Fruit fly (Drosophila melanogaster): Measurements from ENCODE around the gene cv.
A peak's percentile ranks its signal among the peaks of the same experiment; 100 is the strongest.

The cv gene

DNA sequence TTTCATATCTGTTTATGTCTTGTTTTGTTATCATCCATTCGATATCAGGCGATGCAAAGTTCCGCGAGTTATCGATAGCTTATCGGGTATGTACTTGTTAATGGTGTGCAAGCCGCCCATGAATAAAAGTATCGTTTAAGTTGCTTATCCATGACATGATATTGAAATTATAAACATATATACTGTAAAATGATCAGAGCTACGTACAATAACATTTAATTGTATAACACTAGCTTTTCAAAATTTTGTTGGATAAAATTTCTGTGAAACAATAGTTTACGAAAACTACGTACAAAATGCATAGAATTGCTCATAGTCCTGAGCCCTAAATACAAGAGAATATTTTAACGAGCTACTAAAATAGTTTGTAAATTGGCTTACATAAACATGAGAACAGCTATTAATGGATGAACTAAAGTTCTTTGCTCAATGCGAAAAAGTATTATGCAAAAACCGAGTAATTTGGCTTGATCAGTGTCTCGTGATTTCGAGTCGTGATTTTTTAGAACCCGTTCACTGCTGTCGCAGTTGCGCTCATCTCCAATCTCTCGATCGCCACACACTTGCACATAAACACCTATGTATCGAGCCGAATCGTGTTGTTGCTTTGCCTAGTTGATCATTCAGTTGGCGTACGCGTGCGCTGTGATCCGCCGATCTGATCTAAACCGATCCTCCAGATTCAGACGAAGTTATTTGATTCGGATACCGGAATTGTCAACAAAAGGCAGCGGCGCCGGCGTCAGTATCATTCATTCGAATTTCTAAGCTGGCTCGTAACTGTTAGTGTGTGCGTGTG lies at the start of gene cv, which contains the start of gene PGAP1:
TSS of gene cv (plus strand) at position 586 of the 799 bp plus-strand sequence.
TSS of gene PGAP1 (minus strand) at position 57 of the 799 bp plus-strand sequence.
- TF ChIP-seq CG2712 (tag; optimal IDR thresholded peaks at IDR 0.05): peak; percentile 47
- peak; percentile 81 for TF ChIP-seq CG15479 (GFP tag; optimal IDR thresholded peaks at IDR 0.05)
- TF ChIP-seq nerfin-2 (GFP tag; IDR thresholded peaks at IDR 0.05; ENCODE audit: partially characterized antibody): peak; percentile 48; the same call in 1 of the 2 replicates
- TF ChIP-seq CoRest (tag; optimal IDR thresholded peaks at IDR 0.05): peak; percentile 51
- TF ChIP-seq CG14014 (GFP tag; IDR thresholded peaks at IDR 0.05): no peak
- TF ChIP-seq tna (GFP tag; IDR thresholded peaks at IDR 0.05; ENCODE audit: partially characterized antibody): peak; percentile 38
- TF ChIP-seq CG16779 (GFP tag; IDR thresholded peaks at IDR 0.05): no peak
- TF ChIP-seq CG9817 (tag; optimal IDR thresholded peaks at IDR 0.05): peak; percentile 8
- TF ChIP-seq CG17186 (GFP tag; optimal IDR thresholded peaks at IDR 0.05): no peak
- TF ChIP-seq CG10543 (GFP tag; optimal IDR thresholded peaks at IDR 0.05): no peak
- peak; percentile 89 for TF ChIP-seq CG13894 (tag; optimal IDR thresholded peaks at IDR 0.05)
- no peak for TF ChIP-seq CG8359 (GFP tag; optimal IDR thresholded peaks at IDR 0.05; ENCODE audit: borderline replicate concordance)
- TF ChIP-seq CG1529 (GFP tag; optimal IDR thresholded peaks at IDR 0.05): no peak
- peak; percentile 26 for TF ChIP-seq CG9727 (GFP tag; optimal IDR thresholded peaks at IDR 0.05)
- peak; percentile 87 for TF ChIP-seq grn (GFP tag; optimal IDR thresholded peaks at IDR 0.05)
- TF ChIP-seq trem (tag; optimal IDR thresholded peaks at IDR 0.05): peak; percentile 25
- TF ChIP-seq CG13424 (tag; optimal IDR thresholded peaks at IDR 0.05): peak; percentile 33
- no peak for TF ChIP-seq CG2889 (GFP tag; IDR thresholded peaks at IDR 0.05)
- TF ChIP-seq so (GFP tag; IDR thresholded peaks at IDR 0.05): no peak
- peak; percentile 11 for TF ChIP-seq CG10654 (GFP tag; optimal IDR thresholded peaks at IDR 0.05)
- TF ChIP-seq CG10267 (tag; optimal IDR thresholded peaks at IDR 0.05): peak; percentile 24
- no peak for TF ChIP-seq CG11504 (tag; optimal IDR thresholded peaks at IDR 0.05)
- TF ChIP-seq bbx (GFP tag; IDR thresholded peaks at IDR 0.05; ENCODE audit: partially characterized antibody): peak; percentile 78
- peak; percentile 48 for TF ChIP-seq CG12391 (tag; optimal IDR thresholded peaks at IDR 0.05)
- peak; percentile 79 for TF ChIP-seq ato (GFP tag; IDR thresholded peaks at IDR 0.05; ENCODE audit: partially characterized antibody)
- TF ChIP-seq CG7963 (GFP tag; IDR thresholded peaks at IDR 0.05; ENCODE audit: partially characterized antibody): peak; percentile 65
- no peak for TF ChIP-seq Hr51 (GFP tag; optimal IDR thresholded peaks at IDR 0.05)
- TF ChIP-seq CG8944 (GFP tag; optimal IDR thresholded peaks at IDR 0.05): peak; percentile 3
- TF ChIP-seq CG5180 (GFP tag; optimal IDR thresholded peaks at IDR 0.05): peak; percentile 60
- peak; percentile 45 for TF ChIP-seq phol (tag; optimal IDR thresholded peaks at IDR 0.05)
- TF ChIP-seq CG14710 (tag; optimal IDR thresholded peaks at IDR 0.05): peak; percentile 50
- TF ChIP-seq Sry-δ (GFP tag; optimal IDR thresholded peaks at IDR 0.05): peak; percentile 81
- peak; percentile 27 for TF ChIP-seq CG32532 (GFP tag; IDR thresholded peaks at IDR 0.05)
- TF ChIP-seq kni (GFP tag; optimal IDR thresholded peaks at IDR 0.05): peak; percentile 85
- TF ChIP-seq tap (tag; optimal IDR thresholded peaks at IDR 0.05): no peak
- peak; percentile 18 for TF ChIP-seq Atf-2 (GFP tag; optimal IDR thresholded peaks at IDR 0.05)
- TF ChIP-seq tll (GFP tag; optimal IDR thresholded peaks at IDR 0.05): peak; percentile 22 to 29
- TF ChIP-seq cg (GFP tag; optimal IDR thresholded peaks at IDR 0.05): peak; percentile 92
- peak; percentile 87 for TF ChIP-seq sens (GFP tag)
- 0 out of 2 replicates have a peak, but pooled peaks have one; percentile 30 for TF ChIP-seq CG3847 (GFP tag; IDR thresholded peaks at IDR 0.05)
- TF ChIP-seq CG10431 (GFP tag; optimal IDR thresholded peaks at IDR 0.05): no peak
- TF ChIP-seq Scr (GFP tag; IDR thresholded peaks at IDR 0.05; ENCODE audit: partially characterized antibody): peak; percentile 79
- TF ChIP-seq sug (tag; optimal IDR thresholded peaks at IDR 0.05): peak; percentile 12
- peak; percentile 42 for TF ChIP-seq Rfx (GFP tag; IDR thresholded peaks at IDR 0.05)
- TF ChIP-seq Dref (GFP tag; IDR thresholded peaks at IDR 0.05): peak; percentile 80
- peak; percentile 84 for TF ChIP-seq CG6791 (GFP tag; IDR thresholded peaks at IDR 0.05; ENCODE audit: partially characterized antibody)
- peak; percentile 37 for TF ChIP-seq HLH54F (GFP tag; optimal IDR thresholded peaks at IDR 0.05)
